Fruit fly (Drosophila melanogaster): Measurements from ENCODE around the gene fon.

DNA sequence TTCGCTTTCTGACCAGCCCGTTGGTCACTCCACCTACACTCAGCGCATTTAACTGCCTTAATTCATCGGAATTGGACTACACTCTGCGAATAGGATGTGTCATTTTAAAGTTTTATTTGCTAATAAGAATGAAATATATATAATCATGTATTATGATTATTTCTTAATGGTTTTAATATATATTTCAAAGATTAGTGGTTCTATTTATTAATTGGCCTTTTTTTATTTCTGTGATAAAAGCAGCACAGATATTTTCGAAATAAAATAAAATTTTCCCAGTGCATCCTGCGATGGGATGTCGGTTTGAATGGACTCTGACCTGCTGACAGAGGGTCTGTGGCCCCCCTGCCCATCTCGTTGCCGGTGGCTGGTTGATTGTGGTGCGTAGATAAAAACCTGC is 12.2 kb downstream of the fon start:
- TF ChIP-seq CG15710 (tag; optimal IDR thresholded peaks at IDR 0.05) (no peak), CG14655 (GFP tag; optimal IDR thresholded peaks at IDR 0.05) (no peak), EcR (GFP tag; optimal IDR thresholded peaks at IDR 0.05) (no peak), CG4496 (GFP tag; IDR thresholded peaks at IDR 0.05) (no peak), Pif1A (GFP tag; optimal IDR thresholded peaks at IDR 0.05) (no peak), Snoo (tag; optimal IDR thresholded peaks at IDR 0.05) (no peak), CG34367 (tag; optimal IDR thresholded peaks at IDR 0.05) (no peak), CG10348 (GFP tag; IDR thresholded peaks at IDR 0.05) (no peak), fd96Ca (GFP tag; IDR thresholded peaks at IDR 0.05) (no peak), gl (tag; optimal IDR thresholded peaks at IDR 0.05) (no peak), CG12605 (GFP tag; IDR thresholded peaks at IDR 0.05) (no peak), CG13204 (GFP tag; optimal IDR thresholded peaks at IDR 0.05) (no peak), CG32121 (GFP tag; IDR thresholded peaks at IDR 0.05) (no peak)
